Worm (Caenorhabditis elegans): ENCODE data around the gene fars-2.

fars-2 gene

DNA sequence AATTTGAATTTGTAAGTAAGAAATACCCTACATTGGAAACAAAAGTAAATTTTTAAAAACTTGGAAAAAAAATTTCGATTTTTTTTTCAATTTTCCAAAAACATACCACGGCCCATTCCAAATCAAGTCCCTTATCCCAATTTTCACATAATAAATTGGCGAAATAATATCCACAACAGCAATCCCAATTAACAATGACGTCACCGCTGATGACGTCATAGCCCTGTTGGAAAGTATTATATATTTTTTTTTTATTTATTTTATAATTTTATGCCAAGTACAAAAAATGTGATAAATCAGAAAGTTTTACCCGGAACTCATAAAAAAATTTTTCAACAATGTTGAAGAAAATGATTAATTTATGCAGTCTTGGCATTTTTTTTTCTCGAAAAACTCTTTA is 53.6 kb downstream of the fars-2 start:
- TF ChIP-seq ztf-11 (tag; optimal IDR thresholded peaks at IDR 0.05): no peak
- TF ChIP-seq nhr-11 (tag; optimal IDR thresholded peaks at IDR 0.05): no peak
- TF ChIP-seq jun-1 (tag; optimal IDR thresholded peaks at IDR 0.05): no peak
- TF ChIP-seq zip-2 (tag; optimal IDR thresholded peaks at IDR 0.05): no peak
- TF ChIP-seq set-16 (GFP tag; IDR thresholded peaks at IDR 0.05): no peak

DNA sequence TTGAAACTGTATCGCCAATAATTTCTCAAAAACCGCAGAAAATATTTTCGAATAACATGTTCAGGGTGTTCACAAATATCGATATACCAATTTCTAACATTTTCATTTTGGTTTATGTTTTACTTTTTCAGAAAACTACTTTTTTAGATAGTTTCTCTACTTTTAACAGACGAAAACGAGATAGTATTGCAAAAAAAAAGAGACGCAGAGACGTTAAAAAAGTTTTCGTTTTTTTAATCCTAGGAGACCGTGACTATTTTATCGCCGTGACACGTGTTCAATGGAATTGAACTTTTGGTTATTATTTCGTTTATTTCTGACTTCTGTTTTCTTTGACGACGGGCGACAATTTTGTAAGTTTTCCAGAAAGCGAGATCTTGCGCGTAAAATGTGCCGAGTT is 59.2 kb downstream of the fars-2 start, which contains the start of gene Y116F11B.7:
TSS of gene Y116F11B.7 (plus strand) at position 301 of the 400 bp plus-strand sequence.
- no peak for TF ChIP-seq nhr-102 (tag; optimal IDR thresholded peaks at IDR 0.05)
- TF ChIP-seq hlh-11 (tag; optimal IDR thresholded peaks at IDR 0.05): no peak
- no peak for TF ChIP-seq ztf-7 (tag; optimal IDR thresholded peaks at IDR 0.05)
- TF ChIP-seq hmg-1.1 (GFP tag; IDR thresholded peaks at IDR 0.05): no peak
- TF ChIP-seq dmd-9 (GFP tag; IDR thresholded peaks at IDR 0.05): no peak
- no peak for TF ChIP-seq dpl-1 (GFP tag; optimal IDR thresholded peaks at IDR 0.05)
- TF ChIP-seq ceh-62 (tag; optimal IDR thresholded peaks at IDR 0.05): no peak
- no peak for TF ChIP-seq zip-11 (GFP tag; IDR thresholded peaks at IDR 0.05)
- TF ChIP-seq madf-9 (GFP tag; conservative IDR thresholded peaks at IDR 0.05): no peak
- no peak for TF ChIP-seq mdl-1 (tag; optimal IDR thresholded peaks at IDR 0.05)
- no peak for TF ChIP-seq Y48G9A.11 (GFP tag; IDR thresholded peaks at IDR 0.05)
- no peak for TF ChIP-seq Y5F2A.4 (GFP tag; optimal IDR thresholded peaks at IDR 0.05)
- TF ChIP-seq duxl-1 (tag; optimal IDR thresholded peaks at IDR 0.05; ENCODE audit: poor library complexity): no peak
- no peak for TF ChIP-seq nhr-237 (tag; optimal IDR thresholded peaks at IDR 0.05)
- no peak for TF ChIP-seq ceh-20 (GFP tag; IDR thresholded peaks at IDR 0.05)
- no peak for TF ChIP-seq lin-29 (GFP tag; IDR thresholded peaks at IDR 0.05)

Measured in whole organism, L4 larva.